Fruit fly (Drosophila melanogaster): ENCODE data around the gene Tpi.

Tpi gene

DNA sequence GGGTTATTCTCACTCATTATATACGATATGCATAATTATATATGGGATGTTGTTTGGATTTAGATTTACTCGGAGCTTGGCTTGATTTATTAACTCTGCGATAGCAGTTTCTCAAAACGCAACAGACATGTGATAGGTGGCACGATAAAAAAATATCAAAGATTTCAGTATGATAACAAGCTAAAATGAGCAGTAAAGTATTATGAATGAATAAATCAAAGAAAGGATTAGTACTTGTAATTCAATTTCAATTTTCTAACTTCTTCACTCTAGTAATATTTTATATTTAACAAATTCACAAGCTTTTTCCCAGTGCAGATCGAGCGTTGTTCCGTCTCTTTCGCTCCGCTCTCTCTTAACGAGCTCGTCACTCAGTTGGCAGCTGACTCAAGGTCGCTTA is 50.3 kb downstream of the Tpi start:
- no peak for TF ChIP-seq CG8159 (tag; optimal IDR thresholded peaks at IDR 0.05)
- no peak for TF ChIP-seq CG17806 (tag; optimal IDR thresholded peaks at IDR 0.05)
- no peak for TF ChIP-seq CG32121 (GFP tag; IDR thresholded peaks at IDR 0.05)
- no peak for TF ChIP-seq rn (GFP tag; IDR thresholded peaks at IDR 0.05)
- no peak for TF ChIP-seq CG4496 (GFP tag; IDR thresholded peaks at IDR 0.05)
- no peak for TF ChIP-seq Ets98B (GFP tag; IDR thresholded peaks at IDR 0.05)
- no peak for TF ChIP-seq EcR (GFP tag; optimal IDR thresholded peaks at IDR 0.05)
- TF ChIP-seq CG15710 (tag; optimal IDR thresholded peaks at IDR 0.05) = no peak
- no peak for TF ChIP-seq CG8301 (tag; optimal IDR thresholded peaks at IDR 0.05)
- no peak for TF ChIP-seq CG10348 (GFP tag; IDR thresholded peaks at IDR 0.05)
- no peak for TF ChIP-seq gl (tag; optimal IDR thresholded peaks at IDR 0.05)
- TF ChIP-seq fd96Ca (GFP tag; IDR thresholded peaks at IDR 0.05) = no peak
- TF ChIP-seq Pif1A (GFP tag; optimal IDR thresholded peaks at IDR 0.05) = no peak
- no peak for TF ChIP-seq CG34367 (tag; optimal IDR thresholded peaks at IDR 0.05)
- TF ChIP-seq CG9948 (tag; optimal IDR thresholded peaks at IDR 0.05) = no peak

DNA sequence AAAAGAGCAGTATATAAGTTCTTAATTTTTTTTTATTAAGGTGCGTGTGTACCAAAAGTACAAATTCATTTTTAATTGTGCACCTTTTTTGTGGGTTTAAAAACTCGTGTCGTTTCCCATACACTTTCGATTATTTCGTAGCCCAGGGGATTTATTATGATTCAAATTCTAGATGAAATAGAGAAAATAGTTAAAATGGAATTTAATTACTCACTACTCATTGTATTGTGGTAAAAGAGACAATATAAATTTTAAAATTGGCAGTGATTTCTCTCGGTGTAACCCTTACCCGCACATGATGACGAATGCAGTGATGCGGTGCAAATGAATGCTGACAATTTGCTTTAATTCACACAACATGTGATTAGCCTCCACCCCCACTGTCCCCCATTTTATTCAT is 51.2 kb downstream of the Tpi start:
- TF ChIP-seq CG8159 (tag; optimal IDR thresholded peaks at IDR 0.05) (peak; percentile 23), Snoo (tag; optimal IDR thresholded peaks at IDR 0.05) (no peak), CG9948 (tag; optimal IDR thresholded peaks at IDR 0.05) (no peak), Pif1A (GFP tag; optimal IDR thresholded peaks at IDR 0.05) (peak; percentile 13), EcR (GFP tag; optimal IDR thresholded peaks at IDR 0.05) (no peak), CG10348 (GFP tag; IDR thresholded peaks at IDR 0.05) (no peak)
